Fruit fly (Drosophila melanogaster): ENCODE results near the gene Grx1.

The Grx1 gene

dm6 chr3L:18846272-18846741, 22.7 kb upstream of the Grx1 start (continued):
- TF ChIP-seq slou (GFP tag; optimal IDR thresholded peaks at IDR 0.05) (no peak), CG18262 (tag; optimal IDR thresholded peaks at IDR 0.05) (peak; percentile 28), CG1832 (GFP tag; optimal IDR thresholded peaks at IDR 0.05) (no peak), tup (GFP tag; optimal IDR thresholded peaks at IDR 0.05) (no peak), Dbx (GFP tag; IDR thresholded peaks at IDR 0.05) (no peak), dmrt99B (tag; optimal IDR thresholded peaks at IDR 0.05) (peak; percentile 24), cato (GFP tag; optimal IDR thresholded peaks at IDR 0.05; ENCODE audit: borderline replicate concordance) (no peak), pita (GFP tag; optimal IDR thresholded peaks at IDR 0.05) (no peak), tap (tag; optimal IDR thresholded peaks at IDR 0.05) (peak; percentile 10), fru (optimal IDR thresholded peaks at IDR 0.05) (no peak), eyg (GFP tag; optimal IDR thresholded peaks at IDR 0.05) (no peak), Hr3 (GFP tag; optimal IDR thresholded peaks at IDR 0.05) (no peak), vnd (GFP tag; IDR thresholded peaks at IDR 0.05; ENCODE audit: partially characterized antibody) (peak; percentile 28; the same call in 1 of the 3 replicates), zf30C (GFP tag; optimal IDR thresholded peaks at IDR 0.05) (peak; percentile 7), eve (GFP tag; optimal IDR thresholded peaks at IDR 0.05) (no peak), amos (GFP tag; IDR thresholded peaks at IDR 0.05; ENCODE audit: partially characterized antibody) (peak; percentile 19; the same call in 1 of the 2 replicates), CG13894 (tag; optimal IDR thresholded peaks at IDR 0.05) (peak; percentile 42), zen2 (GFP tag; IDR thresholded peaks at IDR 0.05; ENCODE audit: partially characterized antibody) (no peak), sima (GFP tag; optimal IDR thresholded peaks at IDR 0.05) (no peak), Elba2 (GFP tag; optimal IDR thresholded peaks at IDR 0.05) (no peak), CG6813 (GFP tag; optimal IDR thresholded peaks at IDR 0.05) (peak; percentile 53), Ptx1 (GFP tag; IDR thresholded peaks at IDR 0.05) (no peak), BtbVII (GFP tag; optimal IDR thresholded peaks at IDR 0.05) (peak; percentile 28), Bgb (GFP tag; IDR thresholded peaks at IDR 0.05; ENCODE audit: partially characterized antibody) (peak; percentile 9; the same call in 1 of the 2 replicates), exex (tag; optimal IDR thresholded peaks at IDR 0.05) (peak; percentile 12), CG3163 (GFP tag; optimal IDR thresholded peaks at IDR 0.05) (peak; percentile 56), Hmr (GFP tag; optimal IDR thresholded peaks at IDR 0.05) (peak; percentile 28), Eip74EF (GFP tag; optimal IDR thresholded peaks at IDR 0.05) (no peak), CG10274 (GFP tag; optimal IDR thresholded peaks at IDR 0.05) (no peak), CG2678 (tag; optimal IDR thresholded peaks at IDR 0.05) (peak; percentile 29), CG12769 (tag; optimal IDR thresholded peaks at IDR 0.05) (peak; percentile 35), gem (tag; optimal IDR thresholded peaks at IDR 0.05) (peak; percentile 2), Oli (tag; optimal IDR thresholded peaks at IDR 0.05) (no peak), sens (GFP tag) (peak; percentile 38), CG32532 (GFP tag; IDR thresholded peaks at IDR 0.05) (no peak), abd-A (tag; optimal IDR thresholded peaks at IDR 0.05) (peak; percentile 13), gsb (GFP tag; IDR thresholded peaks at IDR 0.05) (no peak), trem (tag; optimal IDR thresholded peaks at IDR 0.05) (no peak), CG3065 (GFP tag; optimal IDR thresholded peaks at IDR 0.05) (no peak), row (GFP tag; IDR thresholded peaks at IDR 0.05) (peak; percentile 30; the same call in 1 of the 3 replicates), CG9215 (GFP tag; IDR thresholded peaks at IDR 0.05) (no peak), Med (GFP tag) (peak; percentile 11), CG15269 (tag; optimal IDR thresholded peaks at IDR 0.05) (peak; percentile 13), CrebB (tag; optimal IDR thresholded peaks at IDR 0.05) (no peak), CG31441 (GFP tag; IDR thresholded peaks at IDR 0.05) (peak; percentile 52), CG34422 (GFP tag; IDR thresholded peaks at IDR 0.05) (no peak), CTCF (GFP tag; optimal IDR thresholded peaks at IDR 0.05) (peak; percentile 80)
